Worm (Caenorhabditis elegans): Measurements from ENCODE around the gene nlp-3.

The nlp-3 gene

DNA sequence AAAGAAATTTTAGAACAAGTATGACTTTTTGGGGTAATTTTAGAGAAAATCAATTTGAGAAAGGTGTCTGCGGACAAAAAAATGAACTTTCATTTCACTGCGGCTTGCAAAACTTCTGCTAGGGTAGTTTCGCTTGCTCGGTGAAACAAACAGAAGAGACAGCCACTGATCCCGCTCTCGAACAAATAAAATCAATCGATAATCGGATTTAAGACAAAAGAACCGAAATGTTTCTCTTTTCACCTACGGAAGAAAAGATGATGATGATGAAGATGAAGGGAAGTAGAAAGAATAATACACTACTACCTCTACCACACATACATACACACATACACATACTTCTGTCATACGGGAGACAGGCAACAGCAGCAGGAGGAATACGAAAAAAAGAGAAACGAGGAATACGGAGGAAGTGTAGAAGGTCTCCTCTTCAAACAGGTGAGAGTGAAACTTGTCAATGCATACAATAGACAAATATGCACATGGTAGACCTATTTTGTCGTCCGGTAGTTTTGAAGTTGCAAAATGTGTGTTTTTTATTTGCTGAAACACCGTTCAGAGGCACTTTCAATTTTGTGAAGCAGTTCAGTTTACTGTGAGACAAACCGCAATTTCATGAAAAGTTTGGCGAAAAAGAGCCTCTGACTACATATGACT is 21.0 kb downstream of the nlp-3 start:
- TF ChIP-seq unc-62 (GFP tag; optimal IDR thresholded peaks at IDR 0.05) = no peak

DNA sequence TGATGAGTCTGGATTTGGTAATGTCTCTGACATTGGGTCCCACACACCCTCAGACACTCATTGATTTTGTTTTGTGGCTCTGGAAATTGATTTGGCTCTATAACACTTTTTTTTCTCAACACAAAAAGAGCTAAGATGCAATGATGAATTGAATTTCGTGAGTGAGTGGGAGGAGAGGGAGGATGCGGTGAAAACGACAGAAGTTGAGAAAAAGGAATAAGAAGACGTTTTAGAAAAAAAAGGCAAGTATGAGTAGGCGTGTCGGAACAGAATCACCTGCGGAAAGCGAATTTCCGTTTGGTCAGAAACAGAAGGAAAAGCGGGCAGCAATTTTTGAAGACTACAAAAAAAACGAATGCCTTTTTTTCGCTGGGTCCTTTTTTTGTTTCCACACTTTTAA is 22.5 kb downstream of the nlp-3 start:
- no peak for TF ChIP-seq unc-62 (GFP tag; optimal IDR thresholded peaks at IDR 0.05)

DNA sequence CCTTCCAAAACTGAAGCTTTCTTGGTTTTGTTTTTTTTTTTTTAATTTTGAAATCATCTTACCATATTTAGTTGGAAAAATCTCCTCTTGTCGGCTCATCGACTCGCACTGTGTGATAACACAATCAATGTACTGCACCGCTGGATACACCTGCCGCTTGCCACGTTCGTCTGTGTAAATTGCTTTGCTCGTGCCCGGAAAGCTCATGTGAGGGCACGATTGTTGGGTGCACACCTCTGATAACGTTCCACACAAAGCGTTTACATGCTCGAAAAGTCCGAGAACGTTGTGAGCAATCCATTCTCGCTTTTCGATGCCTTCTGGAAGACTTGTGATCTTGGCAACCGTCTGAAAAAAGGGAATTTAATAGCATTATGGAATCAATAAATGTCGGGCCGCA is 23.7 kb downstream of the nlp-3 start:
- TF ChIP-seq unc-62 (GFP tag; optimal IDR thresholded peaks at IDR 0.05) = no peak

DNA sequence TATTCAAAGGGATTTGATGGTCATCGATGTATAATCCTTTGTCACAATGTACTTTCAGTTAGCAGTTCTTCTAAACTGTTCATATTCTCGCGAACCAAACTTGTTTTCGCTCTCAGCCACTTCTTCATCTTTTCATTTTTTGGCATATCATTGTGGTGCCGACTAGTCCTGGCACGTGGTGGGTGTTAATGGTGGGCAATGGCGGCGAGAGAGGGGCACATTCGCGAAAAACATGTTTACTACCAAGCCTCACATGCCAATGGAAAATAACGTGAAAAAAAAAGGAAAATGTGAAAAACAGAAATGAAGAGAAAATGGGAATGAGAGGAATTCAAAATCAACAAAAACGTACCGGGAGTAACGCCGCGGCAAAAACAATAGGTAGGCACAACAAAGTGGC is 31.1 kb downstream of the nlp-3 start:
- no peak for TF ChIP-seq unc-62 (GFP tag; optimal IDR thresholded peaks at IDR 0.05)

DNA sequence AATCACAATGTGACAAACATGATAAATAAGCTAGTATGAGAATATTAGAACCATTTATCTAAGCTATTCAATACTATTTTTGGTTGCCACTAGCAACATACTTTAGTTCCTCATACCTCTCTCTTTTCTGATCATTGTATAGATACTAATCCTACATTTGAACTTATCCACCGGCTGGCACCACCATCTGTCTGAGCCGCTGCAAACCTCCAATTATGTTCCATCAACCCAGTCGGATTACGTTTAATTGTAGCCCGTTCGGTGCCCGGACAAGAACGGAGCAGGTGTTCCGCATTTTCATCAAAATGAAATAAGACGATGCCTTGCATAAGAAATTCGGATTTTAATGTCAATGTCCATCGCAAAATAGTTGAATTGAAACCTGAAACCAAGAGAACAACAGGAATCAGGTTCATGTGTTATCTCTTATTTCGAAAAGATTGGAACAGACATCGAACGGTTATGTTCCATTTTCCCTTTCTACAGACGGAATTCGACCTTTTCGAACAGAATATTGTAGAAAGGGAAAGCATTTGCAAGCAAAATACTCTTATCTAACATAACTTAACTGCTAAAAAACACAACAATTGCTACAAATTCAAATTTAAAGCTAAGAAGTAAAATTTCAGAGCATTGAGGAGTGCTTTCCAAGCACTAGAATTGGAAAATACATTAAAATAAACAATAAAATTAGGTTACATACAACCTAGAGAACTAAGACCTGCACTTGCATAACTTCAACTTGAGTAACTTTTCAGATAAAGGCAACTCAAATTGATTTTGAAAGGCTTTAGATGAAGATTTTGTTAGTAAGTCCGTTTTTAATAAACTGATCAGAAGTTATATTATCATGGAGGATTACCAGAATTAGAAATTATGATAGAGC is 32.0 kb downstream of the nlp-3 start:
- no peak for TF ChIP-seq unc-62 (GFP tag; optimal IDR thresholded peaks at IDR 0.05)

DNA sequence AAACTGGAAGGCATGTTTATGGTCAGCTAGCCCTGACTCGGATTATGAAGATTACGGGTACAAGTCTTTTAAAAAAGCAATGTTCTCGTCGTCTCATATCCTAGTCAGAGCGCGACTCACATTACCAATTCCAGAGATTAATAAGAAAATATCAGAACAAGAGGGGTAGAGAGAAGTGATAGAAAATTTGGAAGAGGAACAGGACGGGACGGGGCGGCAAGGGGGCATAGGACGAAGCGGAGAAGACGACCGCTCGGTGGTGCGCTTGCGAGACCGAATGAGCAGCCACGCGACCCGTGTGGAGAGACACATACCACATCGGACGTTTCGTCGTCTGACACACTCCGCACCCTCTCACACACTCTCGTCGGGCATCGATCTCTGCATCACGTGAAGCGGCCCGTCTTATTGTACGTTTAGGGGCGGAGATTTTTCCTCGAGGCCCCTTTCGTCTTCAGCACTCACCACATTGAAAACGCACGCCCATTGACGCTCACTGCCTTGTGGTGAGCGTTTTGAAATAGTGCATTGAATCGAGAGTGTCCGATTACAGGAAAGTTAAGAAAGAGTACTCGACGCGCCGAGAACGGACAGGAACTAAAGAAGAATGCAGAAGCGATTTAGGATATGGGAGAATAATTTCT is 33.1 kb downstream of the nlp-3 start:
- peak; percentile 15 for TF ChIP-seq unc-62 (GFP tag; optimal IDR thresholded peaks at IDR 0.05)

DNA sequence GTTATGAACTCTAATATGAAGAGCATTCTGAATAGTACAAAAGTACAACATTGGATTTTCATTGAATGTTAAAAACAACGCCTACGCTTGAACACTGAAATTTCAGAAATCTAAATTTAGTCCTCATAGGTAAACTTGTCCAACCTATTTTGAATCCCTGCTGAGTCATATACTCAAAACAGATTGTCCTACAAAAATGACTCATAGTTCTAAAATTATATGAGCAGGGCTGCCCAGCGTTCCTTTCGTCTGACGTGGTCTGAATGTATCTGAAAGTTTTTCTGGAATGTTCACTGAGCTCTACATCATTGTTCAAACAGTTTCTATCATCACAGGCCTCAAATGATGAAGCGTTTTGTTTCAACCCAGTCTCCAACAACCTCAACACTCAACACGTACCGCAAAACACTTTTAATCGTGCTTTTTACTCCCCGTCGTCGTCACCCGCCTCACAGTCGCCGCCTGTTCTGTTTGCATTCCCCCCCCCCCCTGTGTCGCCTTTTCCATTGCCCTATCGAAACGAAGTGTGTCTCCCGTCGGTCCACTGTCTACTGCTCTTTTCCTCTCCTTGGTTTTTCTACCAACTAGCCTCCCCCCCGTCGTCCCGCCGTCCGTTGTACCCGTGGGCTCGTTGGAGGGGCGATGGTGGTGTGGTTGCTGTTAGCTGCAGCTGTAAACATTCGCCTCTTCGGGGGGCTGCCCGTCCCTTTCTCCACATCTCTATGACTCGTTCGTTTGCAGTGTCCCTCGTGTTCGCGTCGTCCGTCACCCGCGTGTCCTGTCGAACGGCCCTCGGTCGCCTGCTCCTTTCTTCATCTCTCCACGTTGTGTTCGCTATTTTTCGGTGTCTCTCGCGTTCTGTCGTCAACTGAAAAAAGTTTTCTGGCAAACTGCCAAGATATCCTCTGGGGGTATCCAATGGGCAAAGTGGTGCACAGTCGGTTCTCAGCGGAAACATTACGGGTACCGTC is 34.2 kb downstream of the nlp-3 start:
- TF ChIP-seq unc-62 (GFP tag; optimal IDR thresholded peaks at IDR 0.05) = no peak

DNA sequence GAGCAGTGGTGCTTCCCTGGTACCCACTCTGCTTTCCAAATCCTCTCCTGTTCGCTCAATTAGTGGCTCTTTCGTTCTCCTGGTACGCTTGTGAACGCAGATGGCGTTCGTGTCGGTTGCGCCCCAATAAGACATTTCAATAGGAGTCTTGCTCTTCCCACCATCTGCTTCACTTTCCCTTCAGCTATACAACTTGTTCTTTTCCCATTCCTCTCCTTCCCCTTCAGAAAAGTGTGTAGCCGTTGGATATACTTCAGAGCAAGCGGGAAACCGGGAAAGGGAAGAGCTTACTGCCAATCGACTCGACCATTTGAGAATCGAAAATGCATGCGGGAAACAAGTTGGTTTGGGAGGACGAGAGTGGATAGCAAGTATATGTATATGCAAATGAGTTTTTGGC is 35.0 kb downstream of the nlp-3 start:
- TF ChIP-seq unc-62 (GFP tag; optimal IDR thresholded peaks at IDR 0.05) = no peak

DNA sequence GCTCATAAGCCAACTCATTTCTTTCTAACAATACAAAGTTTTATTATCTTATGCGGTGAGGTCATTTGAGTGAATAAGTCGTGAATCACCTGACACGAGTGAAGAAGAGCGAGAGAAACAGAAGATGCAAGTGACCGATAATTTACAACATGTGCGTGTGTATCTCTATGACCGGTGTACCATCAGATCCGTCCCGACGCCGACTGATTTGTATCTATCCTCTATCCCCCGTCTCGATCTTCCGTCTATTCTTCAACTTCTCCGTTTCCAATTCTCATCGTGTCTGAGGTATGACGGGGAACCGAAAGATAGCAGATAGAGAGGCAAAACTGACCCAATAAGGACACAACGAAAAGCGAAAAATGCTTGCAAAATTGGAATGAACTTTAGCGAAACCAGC is 36.8 kb downstream of the nlp-3 start, which contains the start of gene F09A5.3:
TSS of gene F09A5.3 (plus strand) at position 162 of the 400 bp plus-strand sequence.
- no peak for TF ChIP-seq unc-62 (GFP tag; optimal IDR thresholded peaks at IDR 0.05)

DNA sequence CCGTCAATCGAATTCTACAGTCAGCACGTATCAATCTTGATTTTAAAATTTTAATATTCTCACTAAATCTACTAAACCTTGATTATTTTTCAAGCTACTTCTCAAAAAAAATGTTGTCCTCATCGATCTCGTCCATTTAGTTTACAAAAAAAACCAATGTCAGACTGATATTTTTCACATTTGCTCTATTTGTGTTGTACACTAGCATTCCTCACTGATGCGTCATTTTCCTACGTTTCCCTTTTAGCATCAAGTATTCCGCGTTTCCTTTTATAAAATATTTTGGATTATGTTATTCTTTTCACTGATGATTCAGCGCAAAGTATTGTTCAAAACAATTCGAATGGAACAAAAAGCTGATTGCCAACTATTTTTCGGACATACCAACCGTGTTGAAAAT is 38.8 kb downstream of the nlp-3 start, which contains the start of gene ttr-34:
TSS of gene ttr-34 (plus strand) at position 301 of the 400 bp plus-strand sequence.
- TF ChIP-seq unc-62 (GFP tag; optimal IDR thresholded peaks at IDR 0.05) = no peak

DNA sequence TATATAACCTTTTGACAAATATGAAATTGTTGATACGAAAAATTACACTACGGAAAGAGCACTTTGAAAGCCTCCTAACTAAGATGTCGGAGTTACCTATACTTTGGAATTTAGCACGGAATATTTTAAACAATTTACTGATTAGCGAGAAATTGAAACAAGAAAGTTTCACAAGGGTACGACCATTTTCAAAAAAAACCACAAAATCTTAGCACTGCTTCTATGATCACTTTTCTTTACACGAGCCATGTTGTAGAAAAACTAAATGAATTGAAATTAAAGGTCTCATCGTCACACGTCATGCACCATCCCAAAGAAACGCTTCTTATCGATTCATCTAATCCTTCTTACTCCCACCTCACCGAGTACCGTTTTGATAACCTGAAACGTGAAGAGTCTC is 43.4 kb downstream of the nlp-3 start, which contains the start of gene F09A5.2:
TSS of gene F09A5.2 (plus strand) at position 301 of the 400 bp plus-strand sequence.
- no peak for TF ChIP-seq unc-62 (GFP tag; optimal IDR thresholded peaks at IDR 0.05)

DNA sequence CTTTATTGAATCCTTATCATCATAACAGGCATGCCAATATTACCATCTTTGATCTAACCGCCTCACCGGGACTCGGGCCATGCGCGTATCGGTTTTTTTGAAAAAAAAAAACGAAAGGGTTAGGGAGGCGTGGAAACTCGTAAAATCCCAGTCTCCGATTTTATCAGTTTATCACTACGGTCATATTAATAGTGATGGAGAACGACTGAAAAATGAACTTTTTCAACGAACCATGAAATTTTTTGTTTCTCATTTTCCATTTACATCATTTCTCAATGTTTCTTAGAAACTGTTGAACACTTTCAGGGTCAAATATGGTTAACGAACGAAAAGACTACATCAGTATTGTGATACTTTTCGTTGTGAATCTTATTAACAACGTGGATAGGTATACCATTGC is 48.3 kb downstream of the nlp-3 start, which contains the start of gene spin-3:
TSS of gene spin-3 (plus strand) at position 301 of the 400 bp plus-strand sequence.
- TF ChIP-seq unc-62 (GFP tag; optimal IDR thresholded peaks at IDR 0.05) = no peak

Data from whole organism, dauer.